Worm (Caenorhabditis elegans) whole organism, young adult: ENCODE results near the gene C28D4.7.

ENCODE experiments used
- B0019.2 ChIP-seq: fragments of 200-800 bp; sonication (Bioruptor generic); conservative IDR thresholded peaks from 2 replicates; pipeline ENCODE4 v1.3.6; 2022; ENCODE audit warnings: missing genetic modification reagents, missing genetic modification characterization, missing compliant biosample characterization
- C06A6.2 ChIP-seq: fragments of 200-800 bp; sonication (Bioruptor generic); conservative IDR thresholded peaks from 2 replicates; pipeline ENCODE4 v1.3.6; 2022; ENCODE audit warnings: missing genetic modification characterization, missing compliant biosample characterization
- D2030.7 ChIP-seq: fragments of 200-800 bp; sonication (Bioruptor generic); IDR thresholded peaks from 2 replicates; pipeline ENCODE4 v1.3.6; 2022; ENCODE audit warnings: missing genetic modification reagents, missing genetic modification characterization, missing compliant biosample characterization
- F22D6.2 ChIP-seq: sonication (generic microtip); optimal IDR thresholded peaks from 2 replicates; lab custom pipeline; 2016; ENCODE audit warnings: mild to moderate bottlenecking, missing genetic modification characterization, missing compliant biosample characterization
- K11D2.4 ChIP-seq: fragments of 200-800 bp; sonication (Bioruptor generic); IDR thresholded peaks from 2 replicates; pipeline ENCODE4 v1.3.6; 2022; ENCODE audit warnings: missing genetic modification reagents, missing genetic modification characterization, missing compliant biosample characterization
- Y53F4B.3 ChIP-seq: fragments of 200-800 bp; sonication (Bioruptor generic); IDR thresholded peaks from 2 replicates; pipeline ENCODE4 v1.3.6; 2022; ENCODE audit warnings: missing genetic modification reagents, missing genetic modification characterization, missing compliant biosample characterization
- Y53G8AR.9 ChIP-seq: fragments of 200-800 bp; sonication (Bioruptor generic); conservative IDR thresholded peaks from 2 replicates; pipeline ENCODE4 v1.3.6; 2022; ENCODE audit warnings: missing genetic modification reagents, missing genetic modification characterization, missing compliant biosample characterization
- Y67H2A.10 ChIP-seq: fragments of 200-800 bp; sonication (Bioruptor generic); conservative IDR thresholded peaks from 2 replicates; pipeline ENCODE4 v1.3.6; 2022; ENCODE audit warnings: missing genetic modification reagents, missing genetic modification characterization, missing compliant biosample characterization
- Y79H2A.3 ChIP-seq: fragments of 200-800 bp; sonication (Bioruptor generic); conservative IDR thresholded peaks from 2 replicates; pipeline ENCODE4 v1.3.6; 2022; ENCODE audit warnings: missing genetic modification reagents, missing genetic modification characterization, missing compliant biosample characterization
- ZK185.1 ChIP-seq: sonication (generic microtip); optimal IDR thresholded peaks from 2 replicates; lab custom pipeline; 2016; ENCODE audit warnings: mild to moderate bottlenecking, missing genetic modification characterization, missing compliant biosample characterization; ENCODE audit not compliant: poor library complexity, severe bottlenecking
- akir-1 ChIP-seq: fragments of 200-800 bp; sonication (Bioruptor generic); optimal IDR thresholded peaks from 2 replicates; lab custom pipeline; 2018; ENCODE audit warnings: mild to moderate bottlenecking, missing genetic modification characterization, moderate library complexity, missing compliant biosample characterization
- aptf-2 ChIP-seq: fragments of 200-800 bp; sonication (Bioruptor generic); conservative IDR thresholded peaks from 2 replicates; pipeline ENCODE4 v1.3.6; 2022; ENCODE audit warnings: missing genetic modification reagents, missing genetic modification characterization, missing compliant biosample characterization
- aptf-3 ChIP-seq: fragments of 200-800 bp; sonication (Bioruptor generic); IDR thresholded peaks from 2 replicates; pipeline ENCODE4 v1.3.6; 2022; ENCODE audit warnings: missing genetic modification characterization, missing compliant biosample characterization
- athp-1 ChIP-seq: sonication (generic microtip); optimal IDR thresholded peaks from 2 replicates; lab custom pipeline; 2017; ENCODE audit warnings: mild to moderate bottlenecking, missing genetic modification characterization, missing compliant biosample characterization
- attf-6 ChIP-seq: fragments of 200-800 bp; sonication (Bioruptor generic); IDR thresholded peaks from 2 replicates; pipeline ENCODE4 v1.3.6; 2022; ENCODE audit warnings: missing genetic modification reagents, missing genetic modification characterization, missing compliant biosample characterization
- cebp-1 ChIP-seq, 2 experiments: fragments of 200-800 bp in 1 of 2; sonication (Bioruptor generic) in 1 of 2; sonication (generic microtip) in 1 of 2; IDR thresholded peaks in 1 of 2; optimal IDR thresholded peaks in 1 of 2; 2 replicates each; pipeline versions ENCODE4 v1.3.6 to Lab custom; 2017 to 2022; ENCODE audit warnings: missing compliant biosample characterization in 2 of 2, missing genetic modification characterization in 2 of 2, mild to moderate bottlenecking in 1 of 2, missing genetic modification reagents in 1 of 2, moderate library complexity in 1 of 2
- dox-1 ChIP-seq: fragments of 200-800 bp; sonication (Bioruptor generic); IDR thresholded peaks from 2 replicates; pipeline ENCODE4 v1.3.6; 2022; ENCODE audit warnings: missing genetic modification reagents, missing genetic modification characterization, missing compliant biosample characterization
- egrh-3 ChIP-seq: fragments of 200-800 bp; sonication (Bioruptor generic); IDR thresholded peaks from 2 replicates; pipeline ENCODE4 v1.3.6; 2022; ENCODE audit warnings: missing genetic modification reagents, missing genetic modification characterization, missing compliant biosample characterization
- fkh-3 ChIP-seq: sonication (generic microtip); optimal IDR thresholded peaks from 2 replicates; lab custom pipeline; 2016; ENCODE audit warnings: mild to moderate bottlenecking, missing genetic modification characterization, missing compliant biosample characterization
- him-1 ChIP-seq: sonication (generic microtip); optimal IDR thresholded peaks from 2 replicates; lab custom pipeline; 2016; ENCODE audit warnings: missing genotype, missing genetic modification reagents, missing genetic modification characterization, missing compliant biosample characterization
- lin-26 ChIP-seq: fragments of 200-800 bp; sonication (Bioruptor generic); IDR thresholded peaks from 2 replicates; pipeline ENCODE4 v1.3.6; 2022; ENCODE audit warnings: missing genetic modification reagents, missing genetic modification characterization, missing compliant biosample characterization
- lin-40 ChIP-seq: sonication (generic microtip); optimal IDR thresholded peaks from 2 replicates; lab custom pipeline; 2016; ENCODE audit warnings: missing genetic modification characterization, mild to moderate bottlenecking, missing compliant biosample characterization, missing genotype, missing genetic modification reagents
- lsl-1 ChIP-seq: fragments of 200-800 bp; sonication (Bioruptor generic); optimal IDR thresholded peaks from 2 replicates; lab custom pipeline; 2018; ENCODE audit warnings: mild to moderate bottlenecking, missing genetic modification characterization, moderate library complexity, missing compliant biosample characterization
- mxl-1 ChIP-seq: sonication (generic microtip); optimal IDR thresholded peaks from 2 replicates; lab custom pipeline; 2016; ENCODE audit warnings: missing genetic modification characterization, missing compliant biosample characterization
- nfya-1 ChIP-seq: sonication (generic microtip); optimal IDR thresholded peaks from 2 replicates; lab custom pipeline; 2017; ENCODE audit warnings: antibody characterized with exemption, missing compliant biosample characterization, missing genetic modification characterization, borderline replicate concordance; ENCODE audit not compliant: insufficient read depth
- nfya-2 ChIP-seq: fragments of 200-800 bp; sonication (Bioruptor generic); IDR thresholded peaks from 2 replicates; pipeline ENCODE4 v1.3.6; 2022; ENCODE audit warnings: missing genetic modification reagents, missing genetic modification characterization, missing compliant biosample characterization
- nhr-27 ChIP-seq: fragments of 200-800 bp; sonication (Bioruptor generic); optimal IDR thresholded peaks from 2 replicates; lab custom pipeline; 2018; ENCODE audit warnings: mild to moderate bottlenecking, missing genetic modification characterization, moderate library complexity, missing compliant biosample characterization
- nhr-80 ChIP-seq: sonication (generic microtip); optimal IDR thresholded peaks from 2 replicates; lab custom pipeline; 2016; ENCODE audit warnings: missing genetic modification characterization, missing compliant biosample characterization
- rcor-1 ChIP-seq: fragments of 200-800 bp; sonication (Bioruptor generic); IDR thresholded peaks from 2 replicates; pipeline ENCODE4 v1.3.6; 2022; ENCODE audit warnings: missing genetic modification reagents, missing genetic modification characterization, missing compliant biosample characterization
- rpc-1 ChIP-seq, 2 experiments: fragments of 150-350 bp in 1 of 2; sonication (generic microtip) in 1 of 2; optimal IDR thresholded peaks; 2 replicates each; lab custom pipeline; 2014 to 2018; ENCODE audit warnings: missing biosample characterization in 1 of 2, missing genetic modification characterization in 1 of 2, missing genetic modification reagents in 1 of 2, missing genotype in 1 of 2
- sptf-2 ChIP-seq: fragments of 200-800 bp; sonication (Bioruptor generic); optimal IDR thresholded peaks from 2 replicates; lab custom pipeline; 2018; ENCODE audit warnings: mild to moderate bottlenecking, missing genetic modification characterization, missing compliant biosample characterization
- unc-130 ChIP-seq: sonication (generic microtip); optimal IDR thresholded peaks from 2 replicates; lab custom pipeline; 2016; ENCODE audit warnings: missing genetic modification reagents, missing genetic modification characterization, missing compliant biosample characterization
- xnd-1 ChIP-seq: sonication (generic microtip); optimal IDR thresholded peaks from 2 replicates; lab custom pipeline; 2016; ENCODE audit warnings: missing genotype, missing genetic modification reagents, missing genetic modification characterization, missing compliant biosample characterization
- zfh-2 ChIP-seq: fragments of 200-800 bp; sonication (Bioruptor generic); conservative IDR thresholded peaks from 2 replicates; pipeline ENCODE4 v1.3.6; 2022; ENCODE audit warnings: missing genetic modification reagents, missing genetic modification characterization, missing compliant biosample characterization
- ztf-22 ChIP-seq: fragments of 200-800 bp; sonication (Bioruptor generic); optimal IDR thresholded peaks from 2 replicates; lab custom pipeline; 2018; ENCODE audit warnings: mild to moderate bottlenecking, missing genetic modification characterization, moderate library complexity, missing compliant biosample characterization
- ztf-28 ChIP-seq: fragments of 200-800 bp; sonication (Bioruptor generic); IDR thresholded peaks from 2 replicates; pipeline ENCODE4 v1.3.6; 2022; ENCODE audit warnings: missing genetic modification reagents, missing genetic modification characterization, missing compliant biosample characterization
- ztf-6 ChIP-seq: fragments of 200-800 bp; sonication (Bioruptor generic); IDR thresholded peaks from 2 replicates; pipeline ENCODE4 v1.3.6; 2022; ENCODE audit warnings: missing genetic modification reagents, missing genetic modification characterization, missing compliant biosample characterization

Gene C28D4.7

DNA sequence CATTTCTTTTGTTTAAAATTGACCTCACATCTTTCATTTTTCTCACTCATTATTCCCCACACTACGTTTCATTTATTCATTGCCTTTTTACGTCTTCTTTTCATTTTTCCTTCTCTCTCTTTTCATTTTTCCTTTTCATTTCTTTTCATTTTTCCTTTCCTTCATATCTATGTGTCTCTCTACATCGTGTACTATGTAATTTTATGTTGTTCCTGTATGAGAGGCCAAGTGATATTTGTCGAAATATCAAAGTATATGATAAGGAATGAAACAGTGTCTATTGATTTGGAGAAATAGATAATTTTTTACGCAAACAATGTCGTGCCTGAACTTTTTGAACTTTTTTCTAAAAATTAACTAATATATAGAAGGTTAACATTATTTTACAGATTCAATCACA lies 26.5 kb downstream of the C28D4.7 start:
- TF ChIP-seq aptf-3 (GFP tag; lab: Robert Waterston, UW) (no peak), nhr-80 (peak; percentile 72), nhr-27 (no peak)

- TF ChIP-seq egrh-3 (no peak), ztf-22 (GFP tag; lab: Kevin White, UChicago) (no peak), lsl-1 (GFP tag; lab: Kevin White, UChicago) (no peak), attf-6 (no peak), zfh-2 (GFP tag; lab: Robert Waterston, UW) (no peak)
These were observed 28.7 kb downstream of the C28D4.7 start for ce11 chrIV:9714264-9714663.

- TF ChIP-seq ztf-6 (GFP tag; lab: Robert Waterston, UW) (no peak), akir-1 (no peak), rpc-1 (optimal IDR thresholded peaks at IDR 0.05; lab: Kevin White, UChicago) (no peak), rpc-1 (tag; optimal IDR thresholded peaks at IDR 0.05; lab: Kevin White, UChicago) (no peak), B0019.2 (GFP tag; lab: Robert Waterston, UW) (no peak), unc-130 (GFP tag; lab: Kevin White, UChicago) (no peak), cebp-1 (GFP tag; IDR thresholded peaks at IDR 0.05; lab: Robert Waterston, UW) (no peak), cebp-1 (tag; optimal IDR thresholded peaks at IDR 0.05; lab: Kevin White, UChicago) (no peak), sptf-2 (GFP tag; lab: Kevin White, UChicago) (no peak), aptf-2 (GFP tag; lab: Robert Waterston, UW) (no peak), lsl-1 (GFP tag; lab: Kevin White, UChicago) (no peak)
- TF ChIP-seq, all 124 proteins: peak for 0
These were observed 30.2 kb downstream of the C28D4.7 start, which contains the start of gene K01H12.4 for ce11 chrIV:9712782-9713181. Gene K01H12.4, plus strand, starts transcription at chrIV:9713082.

- TF ChIP-seq D2030.7, result no peak
- no peak for TF ChIP-seq K11D2.4
- TF ChIP-seq nfya-2 (GFP tag; lab: Robert Waterston, UW), result no peak
- no peak for TF ChIP-seq xnd-1
These were observed 33.1 kb downstream of the C28D4.7 start, which contains the start of gene nhr-38 for ce11 chrIV:9709887-9710286. Gene nhr-38, plus strand, starts transcription at chrIV:9710187.

ce11 chrIV:9709205-9709604 lies 33.7 kb downstream of the C28D4.7 start, which contains the start of gene ant-1.3:
Gene ant-1.3, minus strand, starts transcription at chrIV:9709305.
- TF ChIP-seq athp-1 (tag; lab: Kevin White, UChicago) (no peak), attf-6 (no peak), ztf-28 (no peak), him-1 (no peak), fkh-3 (tag; lab: Kevin White, UChicago) (no peak), akir-1 (no peak), mxl-1 (tag; lab: Kevin White, UChicago) (no peak), F22D6.2 (tag; lab: Kevin White, UChicago) (no peak), Y67H2A.10 (GFP tag; lab: Robert Waterston, UW) (no peak), nfya-1 (tag; lab: Kevin White, UChicago) (no peak), Y53F4B.3 (GFP tag; lab: Robert Waterston, UW) (no peak), Y53G8AR.9 (GFP tag; lab: Robert Waterston, UW) (no peak), lin-40 (no peak), ZK185.1 (no peak), rcor-1 (GFP tag; lab: Robert Waterston, UW) (no peak), C06A6.2 (GFP tag; lab: Robert Waterston, UW) (no peak), dox-1 (no peak), D2030.7 (no peak), lin-26 (no peak), Y79H2A.3 (GFP tag; lab: Robert Waterston, UW) (no peak)
